Worm (Caenorhabditis elegans) whole organism, L1 larva: ENCODE results near the gene sre-52.

Experiments
- C04F5.9 ChIP-seq: sonication (generic microtip); optimal IDR thresholded peaks from 2 replicates; lab custom pipeline; 2016; ENCODE audit warnings: missing genetic modification characterization, missing compliant biosample characterization
- C16A3.4 ChIP-seq: fragments of 150-350 bp; optimal IDR thresholded peaks from 2 replicates; lab custom pipeline; 2014; ENCODE audit warnings: missing biosample characterization, missing genetic modification characterization
- C34B4.2 ChIP-seq: sonication (generic microtip); optimal IDR thresholded peaks from 2 replicates; lab custom pipeline; 2017; ENCODE audit warnings: mild to moderate bottlenecking, missing genetic modification characterization, missing compliant biosample characterization
- alr-1 ChIP-seq: fragments of 200-800 bp; sonication (Bioruptor generic); optimal IDR thresholded peaks from 2 replicates; lab custom pipeline; 2018; ENCODE audit warnings: borderline replicate concordance, mild to moderate bottlenecking, missing genetic modification characterization, missing compliant biosample characterization
- blmp-1 ChIP-seq: fragments of 150-350 bp; optimal IDR thresholded peaks from 2 replicates; lab custom pipeline; 2014; ENCODE audit warnings: missing biosample characterization, missing genetic modification characterization
- ceh-8 ChIP-seq: fragments of 200-800 bp; sonication (Bioruptor generic); optimal IDR thresholded peaks from 2 replicates; lab custom pipeline; 2018; ENCODE audit warnings: mild to moderate bottlenecking, missing genetic modification characterization, moderate library complexity, missing compliant biosample characterization
- ceh-82 ChIP-seq, 3 experiments: fragments of 150-350 bp in 1 of 3; sonication (generic microtip) in 2 of 3; optimal IDR thresholded peaks; 2 replicates each; lab custom pipeline; 2014 to 2017; ENCODE audit warnings: missing biosample characterization in 3 of 3, missing genetic modification characterization in 3 of 3
- ceh-88 ChIP-seq: fragments of 200-800 bp; sonication (Bioruptor generic); IDR thresholded peaks from 2 replicates; pipeline ENCODE4 v1.3.6; 2022; ENCODE audit warnings: missing genetic modification characterization, missing compliant biosample characterization
- ceh-90 ChIP-seq: sonication (generic microtip); optimal IDR thresholded peaks from 2 replicates; lab custom pipeline; 2016; ENCODE audit warnings: missing genetic modification characterization, missing compliant biosample characterization
- dpl-1 ChIP-seq, 3 experiments: fragments of 150-350 bp in 2 of 3; sonication (generic microtip) in 1 of 3; optimal IDR thresholded peaks; 2 replicates each; lab custom pipeline; 2014 to 2017; ENCODE audit warnings: missing biosample characterization in 3 of 3, missing genetic modification characterization in 3 of 3, missing genetic modification reagents in 3 of 3
- efl-1 ChIP-seq, 4 experiments: fragments of 150-350 bp; optimal IDR thresholded peaks in 3 of 4; peaks in 1 of 4; 1 replicate in 1 of 4; 2 replicates in 3 of 4; lab custom pipeline; 2014; ENCODE audit warnings: missing biosample characterization in 2 of 4, missing genetic modification characterization in 2 of 4, missing genetic modification reagents in 2 of 4
- elt-2 ChIP-seq: sonication (generic microtip); optimal IDR thresholded peaks from 2 replicates; lab custom pipeline; 2016; ENCODE audit warnings: missing genetic modification characterization, mild to moderate bottlenecking, inconsistent platforms, missing compliant biosample characterization, missing genetic modification reagents
- elt-3 ChIP-seq, 6 experiments: fragments of 150-350 bp in 1 of 6; sonication (generic microtip); optimal IDR thresholded peaks; 2 replicates each; lab custom pipeline; 2017 to 2018; ENCODE audit warnings: missing biosample characterization in 6 of 6, missing genetic modification characterization in 6 of 6, inconsistent platforms in 1 of 6
- ets-5 ChIP-seq: fragments of 200-800 bp; sonication (Bioruptor generic); IDR thresholded peaks from 2 replicates; pipeline ENCODE4 v1.3.6; 2022; ENCODE audit warnings: missing genetic modification characterization, missing compliant biosample characterization
- fkh-10 ChIP-seq: sonication (generic microtip); optimal IDR thresholded peaks from 2 replicates; lab custom pipeline; 2017; ENCODE audit warnings: missing biosample characterization, missing genetic modification reagents, missing genetic modification characterization
- fkh-4 ChIP-seq: sonication (generic microtip); optimal IDR thresholded peaks from 2 replicates; lab custom pipeline; 2016; ENCODE audit warnings: missing compliant biosample characterization, missing genetic modification characterization, borderline replicate concordance
- grh-1 ChIP-seq: fragments of 200-800 bp; sonication (Bioruptor generic); IDR thresholded peaks from 2 replicates; pipeline ENCODE4 v1.3.6; 2022; ENCODE audit warnings: missing genetic modification reagents, missing genetic modification characterization, missing compliant biosample characterization
- hpl-2 ChIP-seq: fragments of 150-350 bp; optimal IDR thresholded peaks from 2 replicates; lab custom pipeline; 2014; ENCODE audit warnings: missing biosample characterization, missing genetic modification reagents, missing genetic modification characterization
- irx-1 ChIP-seq: sonication (generic microtip); optimal IDR thresholded peaks from 2 replicates; lab custom pipeline; 2016; ENCODE audit warnings: missing genetic modification characterization, missing compliant biosample characterization
- lin-14 ChIP-seq: fragments of 200-800 bp; sonication (Bioruptor generic); optimal IDR thresholded peaks from 2 replicates; lab custom pipeline; 2018; ENCODE audit warnings: mild to moderate bottlenecking, missing genetic modification characterization, moderate library complexity, missing compliant biosample characterization
- lin-15B ChIP-seq: fragments of 150-350 bp; sonication (generic microtip); optimal IDR thresholded peaks from 3 replicates; lab custom pipeline; 2014; ENCODE audit warnings: missing biosample characterization, missing genetic modification characterization
- lin-35 ChIP-seq, 2 experiments: fragments of 150-350 bp; optimal IDR thresholded peaks; 2 replicates each; lab custom pipeline; 2014; ENCODE audit warnings: missing biosample characterization in 2 of 2, missing genetic modification characterization in 2 of 2, missing genetic modification reagents in 2 of 2
- lir-3 ChIP-seq: sonication (generic microtip); optimal IDR thresholded peaks from 2 replicates; lab custom pipeline; 2016; ENCODE audit warnings: mild to moderate bottlenecking, missing genetic modification characterization, moderate library complexity, missing compliant biosample characterization; ENCODE audit not compliant: poor library complexity
- lsy-2 ChIP-seq, 2 experiments: fragments of 150-350 bp; optimal IDR thresholded peaks; 2 replicates each; lab custom pipeline; 2014; ENCODE audit warnings: missing biosample characterization in 2 of 2, missing genetic modification characterization in 2 of 2
- mab-9 ChIP-seq: fragments of 200-800 bp; sonication (Bioruptor generic); IDR thresholded peaks from 2 replicates; pipeline ENCODE4 v1.3.6; 2022; ENCODE audit warnings: missing genetic modification reagents, missing genetic modification characterization, missing compliant biosample characterization
- nhr-11 ChIP-seq: fragments of 150-350 bp; optimal IDR thresholded peaks from 2 replicates; lab custom pipeline; 2014; ENCODE audit warnings: missing biosample characterization, missing genetic modification characterization
- nhr-12 ChIP-seq: sonication (generic microtip); optimal IDR thresholded peaks from 2 replicates; lab custom pipeline; 2017; ENCODE audit warnings: missing biosample characterization, missing genetic modification characterization
- nhr-20 ChIP-seq: sonication (generic microtip); optimal IDR thresholded peaks from 2 replicates; lab custom pipeline; 2016; ENCODE audit warnings: mild to moderate bottlenecking, missing genetic modification characterization, missing compliant biosample characterization
- nhr-237 ChIP-seq: fragments of 150-350 bp; optimal IDR thresholded peaks from 2 replicates; lab custom pipeline; 2014; ENCODE audit warnings: missing biosample characterization, missing genetic modification characterization
- nhr-28 ChIP-seq: fragments of 150-350 bp; optimal IDR thresholded peaks from 2 replicates; lab custom pipeline; 2014; ENCODE audit warnings: missing biosample characterization, missing genetic modification characterization
- nhr-47 ChIP-seq: sonication (generic microtip); optimal IDR thresholded peaks from 2 replicates; lab custom pipeline; 2016; ENCODE audit warnings: mild to moderate bottlenecking, missing genetic modification characterization, moderate library complexity, missing compliant biosample characterization
- nhr-77 ChIP-seq: fragments of 150-350 bp; optimal IDR thresholded peaks from 2 replicates; lab custom pipeline; 2014; ENCODE audit warnings: missing biosample characterization, missing genetic modification characterization
- nhr-85 ChIP-seq: sonication (generic microtip); peaks from one replicate; lab custom pipeline; 2016; ENCODE audit warnings: missing genetic modification characterization, inconsistent platforms, missing compliant biosample characterization
- nhr-90 ChIP-seq: sonication (generic microtip); optimal IDR thresholded peaks from 2 replicates; lab custom pipeline; 2016; ENCODE audit warnings: mild to moderate bottlenecking, missing genetic modification characterization, missing compliant biosample characterization; ENCODE audit not compliant: poor library complexity
- pax-3 ChIP-seq: fragments of 200-800 bp; sonication (Bioruptor generic); optimal IDR thresholded peaks from 2 replicates; lab custom pipeline; 2018; ENCODE audit warnings: mild to moderate bottlenecking, missing genetic modification characterization, moderate library complexity, missing compliant biosample characterization
- snu-23 ChIP-seq: sonication (generic microtip); optimal IDR thresholded peaks from 2 replicates; lab custom pipeline; 2016; ENCODE audit warnings: missing genetic modification characterization, missing compliant biosample characterization
- sox-4 ChIP-seq: sonication (generic microtip); optimal IDR thresholded peaks from 2 replicates; lab custom pipeline; 2016; ENCODE audit warnings: missing genetic modification characterization, missing compliant biosample characterization
- sup-37 ChIP-seq: fragments of 200-800 bp; sonication (Bioruptor generic); optimal IDR thresholded peaks from 2 replicates; lab custom pipeline; 2018; ENCODE audit warnings: mild to moderate bottlenecking, missing genetic modification characterization, missing compliant biosample characterization
- unc-130 ChIP-seq: fragments of 150-350 bp; optimal IDR thresholded peaks from 2 replicates; lab custom pipeline; 2017; ENCODE audit warnings: missing biosample characterization, missing genetic modification characterization, inconsistent platforms
- unc-30 ChIP-seq: sonication (generic microtip); optimal IDR thresholded peaks from 2 replicates; lab custom pipeline; 2017; ENCODE audit warnings: missing biosample characterization, missing genetic modification characterization
- unc-86 ChIP-seq: sonication (generic microtip); optimal IDR thresholded peaks from 2 replicates; lab custom pipeline; 2016; ENCODE audit warnings: missing genetic modification characterization, missing compliant biosample characterization
- zip-4 ChIP-seq: fragments of 200-800 bp; sonication (Bioruptor generic); optimal IDR thresholded peaks from 2 replicates; lab custom pipeline; 2018; ENCODE audit warnings: mild to moderate bottlenecking, missing genetic modification characterization, moderate library complexity, missing compliant biosample characterization

sre-52 gene

DNA sequence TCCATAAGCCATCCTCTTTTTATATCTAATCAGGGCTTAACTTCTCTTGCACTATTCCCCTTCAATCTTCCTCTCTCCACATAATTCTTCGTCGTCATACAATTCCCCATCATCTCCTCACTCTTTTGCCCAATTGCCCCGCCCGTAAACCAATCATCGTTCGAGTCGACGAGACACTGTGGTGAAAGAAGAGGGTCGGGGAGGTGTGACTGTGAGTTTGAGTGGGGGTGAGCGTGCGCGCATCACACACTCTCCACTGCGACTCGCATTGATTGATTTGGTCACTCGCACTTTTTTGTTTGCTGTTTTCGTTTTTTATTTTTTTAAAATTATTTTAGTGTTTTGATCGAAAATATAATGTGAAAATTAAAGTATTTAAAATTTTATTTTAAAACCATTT is 3.6 kb downstream of the sre-52 start (continued):
- TF ChIP-seq nhr-85 (tag; lab: Kevin White, UChicago): peak; percentile 68
- TF ChIP-seq grh-1 (GFP tag; lab: Robert Waterston, UW): no peak
- TF ChIP-seq alr-1 (tag; lab: Kevin White, UChicago): no peak
- TF ChIP-seq nhr-47 (tag; lab: Kevin White, UChicago): peak; percentile 74
- TF ChIP-seq hpl-2 (GFP tag; lab: Kevin White, UChicago): peak; percentile 33
- TF ChIP-seq nhr-20 (tag; lab: Kevin White, UChicago): peak; percentile 74
- no peak for TF ChIP-seq nhr-11 (tag; lab: Kevin White, UChicago)

DNA sequence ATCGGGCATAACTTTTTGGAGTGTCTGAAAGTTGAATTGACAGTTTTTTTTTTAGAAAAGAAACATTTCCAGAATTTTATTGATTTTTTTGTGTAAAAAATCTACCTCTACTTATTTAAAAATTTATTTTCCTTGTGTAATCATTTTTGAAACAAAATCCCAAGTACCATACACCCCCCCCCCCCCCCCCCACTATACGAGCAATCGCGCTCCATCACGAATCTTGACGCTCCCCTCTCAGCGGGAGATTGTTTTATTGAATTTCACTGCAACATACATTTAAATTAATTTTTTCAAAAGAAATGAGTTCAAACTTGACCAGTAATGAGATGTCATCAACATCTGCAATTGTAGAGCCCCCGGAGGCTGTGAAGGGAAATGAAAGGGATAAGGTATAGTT is 4.1 kb downstream of the sre-52 start, which contains the start of gene sop-2:
Gene sop-2, plus strand, starts transcription at position 301 of the 400 bp plus-strand sequence.
- TF ChIP-seq nhr-28 (no peak), nhr-237 (no peak), ceh-90 (tag; lab: Kevin White, UChicago) (no peak), nhr-77 (tag; lab: Kevin White, UChicago) (no peak), ceh-82 (tag; optimal IDR thresholded peaks at IDR 0.05; lab: Kevin White, UChicago) (no peak), lir-3 (tag; lab: Kevin White, UChicago) (no peak)

DNA sequence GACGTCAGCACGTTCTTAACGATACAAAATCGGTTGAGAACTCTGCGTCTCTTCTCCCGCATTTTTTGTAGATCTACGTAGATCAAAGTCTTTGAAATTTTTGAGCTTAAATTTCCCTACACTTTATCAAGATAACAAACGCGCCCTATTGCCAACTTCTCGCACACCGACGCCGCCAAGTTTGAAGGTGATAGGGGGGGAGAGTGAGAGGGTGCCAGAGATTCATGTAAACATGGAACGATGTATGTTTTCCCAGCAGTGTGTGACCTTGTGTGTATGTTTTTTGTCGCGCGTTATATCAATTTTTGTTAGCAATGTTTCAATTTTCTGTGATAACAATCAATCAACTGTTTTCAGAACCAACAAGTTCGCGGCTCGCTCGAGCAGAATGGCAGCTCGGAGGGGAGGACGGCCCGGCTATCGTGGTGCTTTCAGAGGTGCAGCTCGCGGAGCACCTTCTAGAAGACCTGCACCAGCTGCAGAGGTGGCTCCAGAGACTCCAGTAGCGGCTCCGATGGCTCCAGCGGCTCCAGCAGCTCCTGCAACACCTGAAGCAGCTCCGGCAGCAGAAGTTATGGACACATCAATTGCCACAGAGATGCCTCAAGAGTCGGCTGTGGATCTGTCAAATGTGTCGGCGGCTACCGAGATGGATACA is 6.2 kb downstream of the sre-52 start:
- TF ChIP-seq nhr-12: no peak
- TF ChIP-seq nhr-28: no peak
- TF ChIP-seq sup-37 (GFP tag; lab: Kevin White, UChicago): no peak
- peak in 1 of 2 experiments; percentile 48 for TF ChIP-seq lsy-2 (tag; optimal IDR thresholded peaks at IDR 0.05; lab: Kevin White, UChicago)
- TF ChIP-seq elt-3 (tag; optimal IDR thresholded peaks at IDR 0.05; lab: Kevin White, UChicago): peak in 1 of 6 experiments; percentile 42
- TF ChIP-seq sox-4 (tag; lab: Kevin White, UChicago): no peak
- TF ChIP-seq C04F5.9 (tag; lab: Kevin White, UChicago): no peak
- TF ChIP-seq lin-35 (GFP tag; optimal IDR thresholded peaks at IDR 0.05; lab: Kevin White, UChicago): peak; percentile 14 to 70
- no peak for TF ChIP-seq mab-9 (GFP tag; lab: Robert Waterston, UW)
- peak; percentile 19 to 42 for TF ChIP-seq efl-1 (optimal IDR thresholded peaks at IDR 0.05; lab: Kevin White, UChicago)
- peak; percentile 58 to 95 for TF ChIP-seq efl-1 (GFP tag; optimal IDR thresholded peaks at IDR 0.05 in 1 of 2; lab: Kevin White, UChicago)
- peak; percentile 10 for TF ChIP-seq C16A3.4 (tag; lab: Kevin White, UChicago)
- TF ChIP-seq unc-30: no peak
- peak; percentile 6 for TF ChIP-seq blmp-1 (tag; lab: Kevin White, UChicago)
- TF ChIP-seq ceh-82 (tag; optimal IDR thresholded peaks at IDR 0.05; lab: Kevin White, UChicago): no peak
- TF ChIP-seq ceh-8 (GFP tag; lab: Kevin White, UChicago): peak; percentile 33
- no peak for TF ChIP-seq lin-15B (tag; lab: Kevin White, UChicago)
- TF ChIP-seq elt-2: no peak
- no peak for TF ChIP-seq irx-1 (tag; lab: Kevin White, UChicago)
- TF ChIP-seq nhr-20 (tag; lab: Kevin White, UChicago): peak; percentile 38
- peak; percentile 8 for TF ChIP-seq snu-23 (GFP tag; lab: Kevin White, UChicago)
- TF ChIP-seq fkh-4 (tag; lab: Kevin White, UChicago): no peak
- TF ChIP-seq lin-14 (GFP tag; lab: Kevin White, UChicago): peak; percentile 26
- peak; percentile 30 to 57 (median 41) for TF ChIP-seq dpl-1 (GFP tag; optimal IDR thresholded peaks at IDR 0.05; lab: Kevin White, UChicago)
- no peak for TF ChIP-seq unc-86 (tag; lab: Kevin White, UChicago)

DNA sequence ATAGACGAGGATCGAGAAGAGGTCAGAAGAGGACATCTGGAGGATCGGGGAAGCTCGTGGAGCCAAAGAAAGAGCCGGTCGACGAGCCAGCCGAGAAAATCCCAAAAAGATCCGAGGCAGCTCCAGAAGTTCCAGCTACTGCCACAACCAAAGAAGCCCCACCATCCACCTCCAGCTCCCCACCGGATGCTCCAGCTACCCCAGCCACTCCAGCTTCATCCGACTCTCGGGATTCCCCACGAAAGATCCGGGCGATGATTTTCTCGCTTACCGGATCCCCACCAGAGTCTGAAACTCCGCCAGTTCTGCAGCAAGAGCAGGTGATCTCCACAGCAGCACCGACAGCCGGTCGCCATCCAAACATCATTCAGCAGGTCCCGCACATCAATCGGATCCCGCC is 7.4 kb downstream of the sre-52 start:
- TF ChIP-seq sox-4 (tag; lab: Kevin White, UChicago): no peak
- no peak for TF ChIP-seq nhr-90
- no peak for TF ChIP-seq nhr-47 (tag; lab: Kevin White, UChicago)
- no peak for TF ChIP-seq zip-4 (GFP tag; lab: Kevin White, UChicago)
- no peak for TF ChIP-seq nhr-85 (tag; lab: Kevin White, UChicago)
- no peak for TF ChIP-seq nhr-12
- TF ChIP-seq nhr-237: no peak
- TF ChIP-seq lin-35 (GFP tag; optimal IDR thresholded peaks at IDR 0.05; lab: Kevin White, UChicago): no peak
- no peak for TF ChIP-seq C34B4.2
- no peak for TF ChIP-seq ceh-88 (GFP tag; lab: Robert Waterston, UW)
- TF ChIP-seq fkh-10 (GFP tag; lab: Kevin White, UChicago): no peak
- TF ChIP-seq ets-5 (GFP tag; lab: Robert Waterston, UW): no peak
- TF ChIP-seq pax-3 (tag; lab: Kevin White, UChicago): no peak
- TF ChIP-seq unc-130 (tag; lab: Kevin White, UChicago): no peak
- no peak for TF ChIP-seq blmp-1 (tag; lab: Kevin White, UChicago)
- TF ChIP-seq hpl-2 (GFP tag; lab: Kevin White, UChicago): no peak
